Fruit fly (Drosophila melanogaster) whole organism, embryonic: ENCODE data around the gene CG17625.
A peak's percentile ranks its signal among the peaks of the same experiment; 100 is the strongest.

Source experiments
- Adf1 ChIP-seq: fragments of 200-800 bp; sonication (Bioruptor generic); IDR thresholded peaks from 2 replicates; pipeline ENCODE4 v1.3.6; 2022; ENCODE audit warnings: missing biosample characterization, missing genetic modification characterization
- CG10462 ChIP-seq: fragments of 200-800 bp; sonication (Bioruptor generic); optimal IDR thresholded peaks from 2 replicates; lab custom pipeline; 2016; ENCODE audit warnings: missing biosample characterization, missing genetic modification characterization
- CG10979 ChIP-seq: fragments of 200-800 bp; sonication (Bioruptor generic); optimal IDR thresholded peaks from 2 replicates; lab custom pipeline; 2018; ENCODE audit warnings: missing biosample characterization, mild to moderate bottlenecking, missing genetic modification characterization, moderate library complexity
- CG11085 ChIP-seq: fragments of 200-800 bp; sonication (Bioruptor generic); IDR thresholded peaks from 2 replicates; pipeline ENCODE4 v1.3.6; 2022; ENCODE audit warnings: missing biosample characterization, missing genetic modification characterization
- CG12236 ChIP-seq: fragments of 200-800 bp; sonication (Bioruptor generic); optimal IDR thresholded peaks from 2 replicates; lab custom pipeline; 2016; ENCODE audit warnings: missing biosample characterization, missing genetic modification characterization
- CG13287 ChIP-seq: fragments of 200-800 bp; sonication (Bioruptor generic); IDR thresholded peaks from 2 replicates; pipeline ENCODE4 v1.3.6; 2022; ENCODE audit warnings: missing biosample characterization, missing genetic modification characterization; ENCODE audit not compliant: partially characterized antibody
- CG13424 ChIP-seq: fragments of 200-800 bp; sonication (Bioruptor generic); optimal IDR thresholded peaks from 2 replicates; lab custom pipeline; 2019; ENCODE audit warnings: missing biosample characterization, mild to moderate bottlenecking, missing genetic modification characterization, moderate library complexity
- CG14965 ChIP-seq: fragments of 200-800 bp; sonication (Bioruptor generic); optimal IDR thresholded peaks from 2 replicates; lab custom pipeline; 2016; ENCODE audit warnings: missing biosample characterization, missing genetic modification characterization, borderline replicate concordance
- CG15696 ChIP-seq: fragments of 200-800 bp; sonication (Bioruptor generic); optimal IDR thresholded peaks from 2 replicates; lab custom pipeline; 2019; ENCODE audit warnings: missing biosample characterization, mild to moderate bottlenecking, missing genetic modification characterization, moderate library complexity
- CG17361 ChIP-seq: fragments of 200-800 bp; sonication (Bioruptor generic); IDR thresholded peaks from 3 replicates; pipeline ENCODE4 v1.3.6; 2022; ENCODE audit warnings: missing biosample characterization, missing genetic modification characterization
- CG18599 ChIP-seq: fragments of 200-800 bp; sonication (Bioruptor generic); optimal IDR thresholded peaks from 3 replicates; lab custom pipeline; 2017; ENCODE audit warnings: missing biosample characterization, missing genetic modification characterization, mild to moderate bottlenecking, moderate library complexity, missing genetic modification reagents
- CG18619 ChIP-seq: fragments of 200-800 bp; sonication (Bioruptor generic); optimal IDR thresholded peaks from 3 replicates; lab custom pipeline; 2017; ENCODE audit warnings: missing biosample characterization, mild to moderate bottlenecking, missing genetic modification characterization
- CG32532 ChIP-seq: fragments of 200-800 bp; sonication (Bioruptor generic); IDR thresholded peaks from 2 replicates; pipeline ENCODE4 v1.3.6; 2022; ENCODE audit warnings: missing biosample characterization, missing genetic modification characterization
- CG5953 ChIP-seq: fragments of 200-800 bp; sonication (Bioruptor generic); IDR thresholded peaks from 2 replicates; pipeline ENCODE4 v1.3.6; 2022; ENCODE audit warnings: missing biosample characterization, missing genetic modification characterization
- CG7357 ChIP-seq: fragments of 200-800 bp; sonication (Bioruptor generic); IDR thresholded peaks from 3 replicates; pipeline ENCODE4 v1.3.6; 2022; ENCODE audit warnings: missing biosample characterization, missing genetic modification characterization
- CG7556 ChIP-seq: fragments of 200-800 bp; sonication (Bioruptor generic); optimal IDR thresholded peaks from 2 replicates; lab custom pipeline; 2017; ENCODE audit warnings: missing biosample characterization, mild to moderate bottlenecking, missing genetic modification characterization
- Camta ChIP-seq: fragments of 200-800 bp; sonication (Bioruptor generic); optimal IDR thresholded peaks from 2 replicates; lab custom pipeline; 2016; ENCODE audit warnings: missing biosample characterization, missing genetic modification characterization
- D ChIP-seq, 2 experiments: fragments of 200-800 bp in 1 of 2; fragments of >200 bp in 1 of 2; sonication (Bioruptor generic) in 1 of 2; optimal IDR thresholded peaks; 2 replicates in 1 of 2; 3 replicates in 1 of 2; lab custom pipeline; 2017; ENCODE audit warnings: mild to moderate bottlenecking in 1 of 2, missing biosample characterization in 1 of 2, missing genetic modification characterization in 1 of 2, missing genetic modification reagents in 1 of 2
- Dip2 ChIP-seq: fragments of 200-800 bp; sonication (Bioruptor generic); IDR thresholded peaks from 2 replicates; pipeline ENCODE4 v1.3.6; 2022; ENCODE audit warnings: missing biosample characterization, missing genetic modification characterization
- Eip74EF ChIP-seq, 2 experiments: fragments of 200-800 bp in 1 of 2; fragments of >200 bp in 1 of 2; sonication (Bioruptor generic) in 1 of 2; optimal IDR thresholded peaks; 2 replicates each; lab custom pipeline; 2017 to 2019; ENCODE audit warnings: missing biosample characterization in 2 of 2, missing genetic modification characterization in 2 of 2, mild to moderate bottlenecking in 1 of 2, moderate library complexity in 1 of 2
- Gsc ChIP-seq: fragments of 200-800 bp; sonication (Bioruptor generic); IDR thresholded peaks from 2 replicates; pipeline ENCODE4 v1.3.6; 2022; ENCODE audit warnings: missing biosample characterization, missing genetic modification characterization
- HLH3B ChIP-seq: fragments of 200-800 bp; sonication (Bioruptor generic); IDR thresholded peaks from 2 replicates; pipeline ENCODE4 v1.3.6; 2022; ENCODE audit warnings: missing biosample characterization, missing genetic modification characterization
- Hand ChIP-seq: fragments of 200-800 bp; sonication (Bioruptor generic); optimal IDR thresholded peaks from 2 replicates; lab custom pipeline; 2017; ENCODE audit warnings: mild to moderate bottlenecking, missing biosample characterization, missing genetic modification reagents, missing genetic modification characterization
- Hmx ChIP-seq: fragments of 200-800 bp; sonication (Bioruptor generic); optimal IDR thresholded peaks from 2 replicates; lab custom pipeline; 2016; ENCODE audit warnings: missing biosample characterization, missing genetic modification characterization
- MESR4 ChIP-seq: fragments of 200-800 bp; sonication (Bioruptor generic); optimal IDR thresholded peaks from 2 replicates; lab custom pipeline; 2018; ENCODE audit warnings: missing biosample characterization, mild to moderate bottlenecking, missing genetic modification characterization, moderate library complexity
- Neu2 ChIP-seq: fragments of 200-800 bp; sonication (Bioruptor generic); optimal IDR thresholded peaks from 3 replicates; lab custom pipeline; 2016; ENCODE audit warnings: missing biosample characterization, missing genetic modification characterization, borderline replicate concordance
- NfI ChIP-seq: fragments of 200-800 bp; sonication (Bioruptor generic); optimal IDR thresholded peaks from 3 replicates; lab custom pipeline; 2018; ENCODE audit warnings: missing biosample characterization, mild to moderate bottlenecking, missing genetic modification characterization, moderate library complexity
- Sox100B ChIP-seq: fragments of 200-800 bp; sonication (Bioruptor generic); optimal IDR thresholded peaks from 3 replicates; lab custom pipeline; 2018; ENCODE audit warnings: missing biosample characterization, mild to moderate bottlenecking, missing genetic modification characterization
- Sox102F ChIP-seq: fragments of 200-800 bp; sonication (Bioruptor generic); optimal IDR thresholded peaks from 2 replicates; lab custom pipeline; 2018; ENCODE audit warnings: missing biosample characterization, mild to moderate bottlenecking, missing genetic modification characterization, moderate library complexity
- Ssrp ChIP-seq: fragments of 200-800 bp; sonication (Bioruptor generic); optimal IDR thresholded peaks from 2 replicates; lab custom pipeline; 2018; ENCODE audit warnings: missing biosample characterization, mild to moderate bottlenecking, missing genetic modification characterization, moderate library complexity
- Stat92E ChIP-seq, 3 experiments: fragments of >200 bp in 2 of 3; fragments of 200-800 bp in 1 of 3; sonication (Bioruptor generic) in 1 of 3; optimal IDR thresholded peaks; 2 replicates each; lab custom pipeline; 2017 to 2019; ENCODE audit warnings: missing biosample characterization in 3 of 3, missing genetic modification characterization in 3 of 3, mild to moderate bottlenecking in 1 of 3, moderate library complexity in 1 of 3
- dimm ChIP-seq: fragments of 200-800 bp; sonication (Bioruptor generic); IDR thresholded peaks from 2 replicates; pipeline ENCODE4 v1.3.6; 2022; ENCODE audit warnings: missing biosample characterization, missing genetic modification characterization
- dm ChIP-seq: fragments of 200-800 bp; sonication (Bioruptor generic); optimal IDR thresholded peaks from 3 replicates; lab custom pipeline; 2016; ENCODE audit warnings: missing biosample characterization, missing genetic modification characterization
- en ChIP-seq: fragments of 200-800 bp; sonication (Bioruptor generic); optimal IDR thresholded peaks from 2 replicates; lab custom pipeline; 2016; ENCODE audit warnings: missing biosample characterization, missing genetic modification characterization
- esg ChIP-seq: fragments of 200-800 bp; sonication (Bioruptor generic); conservative IDR thresholded peaks from 2 replicates; pipeline ENCODE4 v1.3.6; 2022; ENCODE audit warnings: missing biosample characterization, missing genetic modification characterization
- fd64A ChIP-seq: fragments of 200-800 bp; sonication (Bioruptor generic); optimal IDR thresholded peaks from 3 replicates; lab custom pipeline; 2018; ENCODE audit warnings: missing biosample characterization, mild to moderate bottlenecking, missing genetic modification characterization
- fd96Cb ChIP-seq: fragments of 200-800 bp; sonication (Bioruptor generic); optimal IDR thresholded peaks from 2 replicates; lab custom pipeline; 2018; ENCODE audit warnings: missing biosample characterization, mild to moderate bottlenecking, missing genetic modification characterization, moderate library complexity
- gfzf ChIP-seq: fragments of 200-800 bp; sonication (Bioruptor generic); optimal IDR thresholded peaks from 2 replicates; lab custom pipeline; 2016; ENCODE audit warnings: missing biosample characterization, mild to moderate bottlenecking, missing genetic modification characterization, moderate library complexity
- kni ChIP-seq: fragments of 200-800 bp; sonication (Bioruptor generic); optimal IDR thresholded peaks from 3 replicates; lab custom pipeline; 2017; ENCODE audit warnings: mild to moderate bottlenecking, missing biosample characterization, missing genetic modification reagents, missing genetic modification characterization
- mld ChIP-seq: fragments of 200-800 bp; sonication (Bioruptor generic); IDR thresholded peaks from 3 replicates; pipeline ENCODE4 v1.3.6; 2022; ENCODE audit warnings: missing biosample characterization, missing genetic modification characterization; ENCODE audit not compliant: partially characterized antibody
- nau ChIP-seq: fragments of 200-800 bp; sonication (Bioruptor generic); optimal IDR thresholded peaks from 3 replicates; lab custom pipeline; 2017; ENCODE audit warnings: missing biosample characterization, mild to moderate bottlenecking, missing genetic modification characterization, missing genetic modification reagents
- nerfin-1 ChIP-seq: fragments of 200-800 bp; sonication (Bioruptor generic); optimal IDR thresholded peaks from 3 replicates; lab custom pipeline; 2019; ENCODE audit warnings: missing biosample characterization, mild to moderate bottlenecking, missing genetic modification characterization, moderate library complexity
- sens ChIP-seq: fragments of 200-800 bp; sonication (Bioruptor generic); peaks from one replicate; lab custom pipeline; 2016; ENCODE audit warnings: missing biosample characterization, missing genetic modification characterization
- slou ChIP-seq: fragments of 200-800 bp; sonication (Bioruptor generic); optimal IDR thresholded peaks from 3 replicates; lab custom pipeline; 2016; ENCODE audit warnings: missing biosample characterization, missing genetic modification characterization
- tna ChIP-seq: fragments of 200-800 bp; sonication (Bioruptor generic); IDR thresholded peaks from 2 replicates; pipeline ENCODE4 v1.3.6; 2022; ENCODE audit warnings: missing biosample characterization, missing genetic modification characterization; ENCODE audit not compliant: partially characterized antibody
- ttk ChIP-seq: fragments of 200-800 bp; sonication (Bioruptor generic); IDR thresholded peaks from 2 replicates; pipeline ENCODE4 v2.1.2; 2022; ENCODE audit warnings: missing biosample characterization, missing genetic modification characterization
- unc-4 ChIP-seq: fragments of 200-800 bp; sonication (Bioruptor generic); IDR thresholded peaks from 2 replicates; pipeline ENCODE4 v1.3.6; 2022; ENCODE audit warnings: missing biosample characterization, missing genetic modification characterization; ENCODE audit not compliant: partially characterized antibody
- wor ChIP-seq: fragments of 200-800 bp; sonication (Bioruptor generic); IDR thresholded peaks from 2 replicates; pipeline ENCODE4 v1.3.6; 2022; ENCODE audit warnings: missing biosample characterization, missing genetic modification characterization
- yki ChIP-seq: fragments of >200 bp; optimal IDR thresholded peaks from 3 replicates; lab custom pipeline; 2018

Gene CG17625

DNA sequence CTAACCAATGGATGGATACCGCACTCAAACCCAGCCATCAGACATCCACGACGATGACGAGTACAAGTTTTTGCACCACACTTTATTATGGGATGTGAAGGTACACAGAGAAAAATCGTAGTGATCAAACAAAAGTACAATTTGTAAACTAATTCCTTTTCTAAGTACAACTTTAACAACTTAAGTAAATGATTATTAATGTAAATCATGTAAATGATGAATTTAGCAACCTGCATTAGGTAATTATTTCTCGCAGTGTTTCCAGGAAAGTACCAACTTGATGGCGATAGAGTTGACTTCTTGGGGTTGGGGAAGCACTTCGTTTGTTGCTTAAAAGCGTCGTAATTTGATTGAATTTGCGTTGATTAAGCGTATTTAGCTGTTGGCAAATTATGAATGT, 23.5 kb upstream of the CG17625 start (continued):
- TF ChIP-seq Neu2 (no peak), CG18619 (GFP tag; lab: Kevin White, UChicago) (peak; percentile 57), ttk (peak; percentile 40; the same call in 1 of the 2 replicates), kni (GFP tag; lab: Kevin White, UChicago) (no peak), Dip2 (GFP tag; lab: Robert Waterston, UW) (no peak), Hand (GFP tag; lab: Kevin White, UChicago) (peak; percentile 45), yki (lab: Kevin White, UChicago) (no peak), Stat92E (GFP tag; optimal IDR thresholded peaks at IDR 0.05; lab: Kevin White, UChicago) (no peak), Eip74EF (GFP tag; optimal IDR thresholded peaks at IDR 0.05; lab: Kevin White, UChicago) (no peak), CG17361 (peak; percentile 33; the same call in 1 of the 3 replicates), NfI (GFP tag; lab: Kevin White, UChicago) (peak; percentile 61), CG11085 (GFP tag; lab: Robert Waterston, UW) (no peak), CG18599 (GFP tag; lab: Kevin White, UChicago) (peak; percentile 85), tna (GFP tag; lab: Robert Waterston, UW) (no peak), sens (peak; percentile 83), slou (GFP tag; lab: Kevin White, UChicago) (peak; percentile 22), HLH3B (GFP tag; lab: Robert Waterston, UW) (peak; percentile 60; the same call in 1 of the 2 replicates), CG10979 (peak; percentile 59), CG12236 (no peak), Sox100B (peak; percentile 39), unc-4 (GFP tag; lab: Robert Waterston, UW) (no peak), CG13287 (GFP tag; lab: Robert Waterston, UW) (no peak), Gsc (GFP tag; lab: Robert Waterston, UW) (no peak), CG13424 (tag; lab: Kevin White, UChicago) (peak; percentile 66), CG14965 (GFP tag; lab: Kevin White, UChicago) (no peak), Camta (GFP tag; lab: Kevin White, UChicago) (peak; percentile 26), mld (GFP tag; lab: Robert Waterston, UW) (no peak), gfzf (GFP tag; lab: Kevin White, UChicago) (no peak), wor (peak; percentile 61), Hmx (no peak), nau (GFP tag; lab: Kevin White, UChicago) (no peak), Sox102F (peak; percentile 76), CG5953 (GFP tag; lab: Robert Waterston, UW) (peak; percentile 56; the same call in 1 of the 2 replicates), D (optimal IDR thresholded peaks at IDR 0.05; lab: Kevin White, UChicago) (no peak), D (GFP tag; optimal IDR thresholded peaks at IDR 0.05; lab: Kevin White, UChicago) (peak; percentile 23), fd64A (GFP tag; lab: Kevin White, UChicago) (no peak), CG7556 (GFP tag; lab: Kevin White, UChicago) (peak; percentile 67), CG10462 (GFP tag; lab: Kevin White, UChicago) (peak; percentile 54), CG15696 (tag; lab: Kevin White, UChicago) (no peak), Adf1 (GFP tag; lab: Robert Waterston, UW) (peak; percentile 57), MESR4 (GFP tag; lab: Kevin White, UChicago) (no peak), CG7357 (GFP tag; lab: Robert Waterston, UW) (0 out of 3 replicates have a peak, but pooled peaks have one; percentile 23), esg (peak; percentile 75), dimm (GFP tag; lab: Robert Waterston, UW) (peak; percentile 51), en (GFP tag; lab: Kevin White, UChicago) (peak; percentile 7), dm (GFP tag; lab: Kevin White, UChicago) (no peak), CG32532 (GFP tag; lab: Robert Waterston, UW) (peak; percentile 60; the same call in 1 of the 2 replicates), fd96Cb (peak; percentile 43), nerfin-1 (tag; lab: Kevin White, UChicago) (peak; percentile 34), Ssrp (tag; lab: Kevin White, UChicago) (no peak)
